Worm (Caenorhabditis elegans) whole organism, L4 larva: Measurements from ENCODE around the gene sdpn-1.
A peak's percentile ranks its signal among the peaks of the same experiment; 100 is the strongest.

Experiments
- D1046.2 ChIP-seq: fragments of 200-800 bp; sonication (Bioruptor generic); IDR thresholded peaks from 2 replicates; pipeline ENCODE4 v1.3.6; 2022; ENCODE audit warnings: missing genetic modification characterization, missing compliant biosample characterization
- F26F4.8 ChIP-seq: fragments of 200-800 bp; sonication (Bioruptor generic); conservative IDR thresholded peaks from 2 replicates; pipeline ENCODE4 v1.3.6; 2022; ENCODE audit warnings: missing genetic modification characterization, missing compliant biosample characterization
- R02D3.7 ChIP-seq: fragments of 150-350 bp; sonication (generic microtip); optimal IDR thresholded peaks from 3 replicates; lab custom pipeline; 2014; ENCODE audit warnings: missing biosample characterization, missing genetic modification characterization
- T26A8.4 ChIP-seq: fragments of 200-800 bp; sonication (Bioruptor generic); IDR thresholded peaks from 2 replicates; pipeline ENCODE4 v1.3.6; 2022; ENCODE audit warnings: missing genetic modification characterization, missing compliant biosample characterization
- Y105C5A.15 ChIP-seq: fragments of 200-800 bp; sonication (Bioruptor generic); IDR thresholded peaks from 2 replicates; pipeline ENCODE4 v1.3.6; 2022; ENCODE audit warnings: missing genetic modification characterization, missing compliant biosample characterization
- Y48G9A.11 ChIP-seq: fragments of 200-800 bp; sonication (Bioruptor generic); IDR thresholded peaks from 2 replicates; pipeline ENCODE4 v1.3.6; 2022; ENCODE audit warnings: missing genetic modification reagents, missing genetic modification characterization, missing compliant biosample characterization
- Y5F2A.4 ChIP-seq: fragments of 200-800 bp; sonication (Bioruptor generic); optimal IDR thresholded peaks from 2 replicates; lab custom pipeline; 2018; ENCODE audit warnings: mild to moderate bottlenecking, missing genetic modification characterization, missing compliant biosample characterization
- Y75B8A.6 ChIP-seq: fragments of 200-800 bp; sonication (Bioruptor generic); IDR thresholded peaks from 2 replicates; pipeline ENCODE4 v1.3.6; 2022; ENCODE audit warnings: missing genetic modification reagents, missing genetic modification characterization, missing compliant biosample characterization
- aha-1 ChIP-seq: fragments of 150-350 bp; peaks from one replicate; lab custom pipeline; 2014; ENCODE audit warnings: missing biosample characterization, missing genetic modification characterization
- aly-2 ChIP-seq: sonication (generic microtip); optimal IDR thresholded peaks from 2 replicates; lab custom pipeline; 2018; ENCODE audit warnings: missing biosample characterization, missing genetic modification characterization
- arid-1 ChIP-seq: fragments of 200-800 bp; sonication (Bioruptor generic); conservative IDR thresholded peaks from 2 replicates; pipeline ENCODE4 v1.3.6; 2022; ENCODE audit warnings: missing genetic modification reagents, missing genetic modification characterization, missing compliant biosample characterization
- attf-4 ChIP-seq: sonication (generic microtip); optimal IDR thresholded peaks from 3 replicates; lab custom pipeline; 2017; ENCODE audit warnings: missing biosample characterization, missing genetic modification characterization
- ceh-20 ChIP-seq: fragments of 200-800 bp; sonication (Bioruptor generic); IDR thresholded peaks from 2 replicates; pipeline ENCODE4 v1.3.6; 2022; ENCODE audit warnings: missing genetic modification reagents, missing genetic modification characterization, missing compliant biosample characterization
- ceh-32 ChIP-seq: sonication (generic microtip); optimal IDR thresholded peaks from 2 replicates; lab custom pipeline; 2016; ENCODE audit warnings: mild to moderate bottlenecking, missing genetic modification characterization, missing compliant biosample characterization; ENCODE audit not compliant: poor library complexity
- ceh-82 ChIP-seq: sonication (generic microtip); optimal IDR thresholded peaks from 2 replicates; lab custom pipeline; 2017; ENCODE audit warnings: missing biosample characterization, missing genetic modification characterization
- ctbp-1 ChIP-seq: fragments of 200-800 bp; sonication (Bioruptor generic); IDR thresholded peaks from 2 replicates; pipeline ENCODE4 v1.3.6; 2022; ENCODE audit warnings: missing genetic modification reagents, missing genetic modification characterization, missing compliant biosample characterization
- daf-19 ChIP-seq: fragments of 200-800 bp; sonication (Bioruptor generic); conservative IDR thresholded peaks from 2 replicates; pipeline ENCODE4 v1.3.6; 2022; ENCODE audit warnings: missing genetic modification characterization, missing compliant biosample characterization
- dmd-6 ChIP-seq: fragments of 200-800 bp; sonication (Bioruptor generic); IDR thresholded peaks from 2 replicates; pipeline ENCODE4 v1.3.6; 2022; ENCODE audit warnings: missing genetic modification reagents, missing genetic modification characterization, missing compliant biosample characterization
- dpl-1 ChIP-seq: fragments of 150-350 bp; optimal IDR thresholded peaks from 2 replicates; lab custom pipeline; 2014; ENCODE audit warnings: missing biosample characterization, missing genetic modification reagents, missing genetic modification characterization
- dve-1 ChIP-seq: sonication (generic microtip); optimal IDR thresholded peaks from 2 replicates; lab custom pipeline; 2017; ENCODE audit warnings: antibody characterized with exemption, mild to moderate bottlenecking, missing genetic modification characterization, missing compliant biosample characterization; ENCODE audit not compliant: insufficient read depth
- fkh-10 ChIP-seq: fragments of 150-350 bp; optimal IDR thresholded peaks from 2 replicates; lab custom pipeline; 2014; ENCODE audit warnings: missing biosample characterization, missing genetic modification reagents, missing genetic modification characterization
- hmg-1.1 ChIP-seq: fragments of 200-800 bp; sonication (Bioruptor generic); IDR thresholded peaks from 2 replicates; pipeline ENCODE4 v1.3.6; 2022; ENCODE audit warnings: missing genetic modification reagents, missing genetic modification characterization, missing compliant biosample characterization
- lim-7 ChIP-seq: fragments of 200-800 bp; sonication (Bioruptor generic); IDR thresholded peaks from 2 replicates; pipeline ENCODE4 v1.3.6; 2022; ENCODE audit warnings: missing genetic modification characterization, missing compliant biosample characterization
- lin-15B ChIP-seq: fragments of 150-350 bp; sonication (generic microtip); optimal IDR thresholded peaks from 3 replicates; lab custom pipeline; 2014; ENCODE audit warnings: missing biosample characterization, missing genetic modification characterization
- lin-39 ChIP-seq: fragments of 150-350 bp; optimal IDR thresholded peaks from 2 replicates; lab custom pipeline; 2014; ENCODE audit warnings: missing biosample characterization, missing genetic modification reagents, missing genetic modification characterization
- mxl-2 ChIP-seq: fragments of 200-800 bp; sonication (Bioruptor generic); conservative IDR thresholded peaks from 2 replicates; pipeline ENCODE4 v1.3.6; 2022; ENCODE audit warnings: missing genetic modification reagents, missing genetic modification characterization, missing compliant biosample characterization
- nhr-11 ChIP-seq: fragments of 150-350 bp; optimal IDR thresholded peaks from 2 replicates; lab custom pipeline; 2014; ENCODE audit warnings: missing biosample characterization, missing genetic modification characterization
- nhr-25 ChIP-seq: sonication (generic microtip); optimal IDR thresholded peaks from 2 replicates; lab custom pipeline; 2017; ENCODE audit warnings: missing genetic modification characterization, mild to moderate bottlenecking, missing compliant biosample characterization, antibody characterized with exemption, moderate library complexity, borderline replicate concordance; ENCODE audit not compliant: insufficient read depth
- nhr-28 ChIP-seq: fragments of 150-350 bp; optimal IDR thresholded peaks from 2 replicates; lab custom pipeline; 2014; ENCODE audit warnings: missing biosample characterization, missing genetic modification characterization
- nhr-42 ChIP-seq: fragments of 200-800 bp; sonication (Bioruptor generic); IDR thresholded peaks from 2 replicates; pipeline ENCODE4 v1.3.6; 2022; ENCODE audit warnings: missing genetic modification characterization, missing compliant biosample characterization
- nhr-6 ChIP-seq: fragments of 150-350 bp; optimal IDR thresholded peaks from 2 replicates; lab custom pipeline; 2014; ENCODE audit warnings: missing biosample characterization, missing genetic modification characterization
- php-3 ChIP-seq: fragments of 200-800 bp; sonication (Bioruptor generic); IDR thresholded peaks from 2 replicates; pipeline ENCODE4 v1.3.6; 2022; ENCODE audit warnings: missing genetic modification reagents, missing genetic modification characterization, missing compliant biosample characterization
- set-16 ChIP-seq: fragments of 200-800 bp; sonication (Bioruptor generic); IDR thresholded peaks from 2 replicates; pipeline ENCODE4 v1.3.6; 2022; ENCODE audit warnings: missing genetic modification reagents, missing genetic modification characterization, missing compliant biosample characterization
- snpc-1.2 ChIP-seq: fragments of 200-800 bp; sonication (Bioruptor generic); IDR thresholded peaks from 2 replicates; pipeline ENCODE4 v1.3.6; 2022; ENCODE audit warnings: missing genetic modification reagents, missing genetic modification characterization, missing compliant biosample characterization
- spr-3 ChIP-seq: fragments of 200-800 bp; sonication (Bioruptor generic); optimal IDR thresholded peaks from 2 replicates; lab custom pipeline; 2018; ENCODE audit warnings: mild to moderate bottlenecking, missing genetic modification characterization, missing compliant biosample characterization
- unc-62 ChIP-seq, 3 experiments: fragments of 150-350 bp in 1 of 3; sonication (generic microtip); optimal IDR thresholded peaks in 2 of 3; peaks in 1 of 3; 1 replicate in 1 of 3; 2 replicates in 2 of 3; lab custom pipeline; 2014 to 2017; ENCODE audit warnings: missing biosample characterization in 3 of 3, missing genetic modification characterization in 3 of 3, missing genetic modification reagents in 3 of 3, missing genotype in 1 of 3
- zfp-2 ChIP-seq: sonication (generic microtip); optimal IDR thresholded peaks from 2 replicates; lab custom pipeline; 2016; ENCODE audit warnings: mild to moderate bottlenecking, missing genetic modification characterization, missing compliant biosample characterization
- zfp-3 ChIP-seq: fragments of 200-800 bp; sonication (Bioruptor generic); conservative IDR thresholded peaks from 2 replicates; pipeline ENCODE4 v1.3.6; 2022; ENCODE audit warnings: missing genetic modification reagents, missing genetic modification characterization, missing compliant biosample characterization
- zip-2 ChIP-seq: fragments of 150-350 bp; optimal IDR thresholded peaks from 2 replicates; lab custom pipeline; 2014; ENCODE audit warnings: missing biosample characterization, missing genetic modification characterization
- ztf-11 ChIP-seq: fragments of 150-350 bp; optimal IDR thresholded peaks from 2 replicates; lab custom pipeline; 2014; ENCODE audit warnings: missing biosample characterization, missing genetic modification characterization
- ztf-7 ChIP-seq: fragments of 150-350 bp; optimal IDR thresholded peaks from 2 replicates; lab custom pipeline; 2014; ENCODE audit warnings: missing biosample characterization, missing genetic modification characterization

Gene sdpn-1

ce11 chrX:8036219-8036883 is 38.3 kb upstream of the sdpn-1 start (continued):
- TF ChIP-seq zfp-3 (GFP tag; lab: Robert Waterston, UW) (peak; percentile 94), aly-2 (tag; lab: Kevin White, UChicago) (no peak), Y5F2A.4 (GFP tag; lab: Kevin White, UChicago) (peak; percentile 91), nhr-6 (tag; lab: Kevin White, UChicago) (peak; percentile 98), ctbp-1 (GFP tag; lab: Robert Waterston, UW) (peak; percentile 98), lim-7 (peak; percentile 94), zip-2 (peak; percentile 97), lin-15B (tag; lab: Kevin White, UChicago) (peak; percentile 22), spr-3 (GFP tag; lab: Kevin White, UChicago) (peak; percentile 96), Y105C5A.15 (GFP tag; lab: Robert Waterston, UW) (peak; percentile 59; the same call in 1 of the 2 replicates), nhr-25 (tag; lab: Kevin White, UChicago) (peak; percentile 88), snpc-1.2 (GFP tag; lab: Robert Waterston, UW) (peak; percentile 83), dmd-6 (GFP tag; lab: Robert Waterston, UW) (peak; percentile 96), unc-62 (GFP tag; optimal IDR thresholded peaks at IDR 0.05 in 1 of 2; lab: Kevin White, UChicago) (peak; percentile 84 to 99), unc-62 (tag; optimal IDR thresholded peaks at IDR 0.05; lab: Kevin White, UChicago) (peak; percentile 84), mxl-2 (GFP tag; lab: Robert Waterston, UW) (peak; percentile 90), attf-4 (tag; lab: Kevin White, UChicago) (peak; percentile 72), T26A8.4 (peak; percentile 100), lin-39 (tag; lab: Kevin White, UChicago) (peak; percentile 93), ceh-32 (tag; lab: Kevin White, UChicago) (peak; percentile 90), arid-1 (GFP tag; lab: Robert Waterston, UW) (peak; percentile 87), daf-19 (GFP tag; lab: Robert Waterston, UW) (peak; percentile 97), ztf-11 (tag; lab: Kevin White, UChicago) (peak; percentile 64), nhr-28 (tag; lab: Kevin White, UChicago) (peak; percentile 88), php-3 (peak; percentile 98), dve-1 (tag; lab: Kevin White, UChicago) (peak; percentile 100), hmg-1.1 (GFP tag; lab: Robert Waterston, UW) (peak; percentile 99), F26F4.8 (peak; percentile 70; the same call in 1 of the 2 replicates), Y75B8A.6 (GFP tag; lab: Robert Waterston, UW) (peak; percentile 52; the same call in 1 of the 2 replicates), Y48G9A.11 (peak; percentile 73), nhr-42 (GFP tag; lab: Robert Waterston, UW) (peak; percentile 98), ztf-7 (peak; percentile 94), zfp-2 (tag; lab: Kevin White, UChicago) (peak; percentile 84), nhr-11 (tag; lab: Kevin White, UChicago) (peak; percentile 97), dpl-1 (GFP tag; lab: Kevin White, UChicago) (peak; percentile 77)

- TF ChIP-seq ceh-20 (GFP tag; lab: Robert Waterston, UW) = no peak
- TF ChIP-seq fkh-10 = no peak
- TF ChIP-seq ceh-82 (tag; lab: Kevin White, UChicago) = no peak
- TF ChIP-seq D1046.2 (GFP tag; lab: Robert Waterston, UW) = no peak
- TF ChIP-seq set-16 (GFP tag; lab: Robert Waterston, UW) = no peak
- no peak for TF ChIP-seq ctbp-1 (GFP tag; lab: Robert Waterston, UW)
- TF ChIP-seq unc-62 (GFP tag; optimal IDR thresholded peaks at IDR 0.05 in 1 of 2; lab: Kevin White, UChicago) = peak in 1 of 2 experiments; percentile 68
- TF ChIP-seq unc-62 (tag; optimal IDR thresholded peaks at IDR 0.05; lab: Kevin White, UChicago) = no peak
- no peak for TF ChIP-seq R02D3.7 (tag; lab: Kevin White, UChicago)
- TF ChIP-seq aha-1 = peak; percentile 32
These were observed 32.0 kb upstream of the sdpn-1 start for ce11 chrX:8030032-8030431.
